Worm (Caenorhabditis elegans) whole organism, early embryonic: Measurements from ENCODE around the gene M04B2.7.
A peak's percentile ranks its signal among the peaks of the same experiment; 100 is the strongest.

Source experiments
- B0310.2 ChIP-seq: sonication (generic microtip); optimal IDR thresholded peaks from 2 replicates; lab custom pipeline; 2016; ENCODE audit warnings: mild to moderate bottlenecking, missing genetic modification characterization, missing compliant biosample characterization
- F13C5.2 ChIP-seq: sonication (generic microtip); optimal IDR thresholded peaks from 2 replicates; lab custom pipeline; 2017; ENCODE audit warnings: mild to moderate bottlenecking, missing genetic modification characterization, inconsistent platforms, missing compliant biosample characterization
- aly-1 ChIP-seq: sonication (generic microtip); optimal IDR thresholded peaks from 2 replicates; lab custom pipeline; 2016; ENCODE audit warnings: missing genetic modification characterization, missing compliant biosample characterization
- ama-1 ChIP-seq: fragments of 150-350 bp; optimal IDR thresholded peaks from 2 replicates; lab custom pipeline; 2014
- ceh-13 ChIP-seq: fragments of 200-800 bp; sonication (Bioruptor generic); optimal IDR thresholded peaks from 2 replicates; lab custom pipeline; 2018; ENCODE audit warnings: mild to moderate bottlenecking, missing genetic modification characterization, missing compliant biosample characterization
- ceh-36 ChIP-seq: sonication (generic microtip); optimal IDR thresholded peaks from 2 replicates; lab custom pipeline; 2016; ENCODE audit warnings: missing genetic modification characterization, inconsistent platforms, missing compliant biosample characterization
- ets-7 ChIP-seq: sonication (generic microtip); optimal IDR thresholded peaks from 2 replicates; lab custom pipeline; 2016; ENCODE audit warnings: missing genotype, missing genetic modification characterization, missing compliant biosample characterization
- flt-1 ChIP-seq: fragments of 200-800 bp; sonication (Bioruptor generic); IDR thresholded peaks from 2 replicates; pipeline ENCODE4 v1.3.6; 2022; ENCODE audit warnings: missing genetic modification characterization, missing compliant biosample characterization
- hmbx-1 ChIP-seq: sonication (generic microtip); optimal IDR thresholded peaks from 2 replicates; lab custom pipeline; 2016; ENCODE audit warnings: mild to moderate bottlenecking, missing genetic modification characterization, missing compliant biosample characterization
- hmg-4 ChIP-seq: fragments of 200-800 bp; sonication (Bioruptor generic); optimal IDR thresholded peaks from 2 replicates; lab custom pipeline; 2018; ENCODE audit warnings: mild to moderate bottlenecking, missing genetic modification characterization, missing compliant biosample characterization
- hnd-1 ChIP-seq: sonication (generic microtip); optimal IDR thresholded peaks from 2 replicates; lab custom pipeline; 2016; ENCODE audit warnings: missing genetic modification characterization, missing compliant biosample characterization
- pes-1 ChIP-seq: fragments of 200-800 bp; sonication (Bioruptor generic); IDR thresholded peaks from 2 replicates; pipeline ENCODE4 v1.3.6; 2022; ENCODE audit warnings: missing genetic modification reagents, missing genetic modification characterization, missing compliant biosample characterization
- scrt-1 ChIP-seq: fragments of 200-800 bp; sonication (Bioruptor generic); IDR thresholded peaks from 2 replicates; pipeline ENCODE4 v1.3.6; 2022; ENCODE audit warnings: missing genetic modification characterization, missing compliant biosample characterization
- sea-1 ChIP-seq: fragments of 200-800 bp; sonication (Bioruptor generic); conservative IDR thresholded peaks from 2 replicates; pipeline ENCODE4 v1.3.6; 2022; ENCODE audit warnings: missing genetic modification characterization, missing compliant biosample characterization
- tbx-11 ChIP-seq: fragments of 200-800 bp; sonication (Bioruptor generic); IDR thresholded peaks from 2 replicates; pipeline ENCODE4 v1.3.6; 2022; ENCODE audit warnings: missing genetic modification characterization, missing compliant biosample characterization
- tbx-37 ChIP-seq: fragments of 200-800 bp; sonication (Bioruptor generic); conservative IDR thresholded peaks from 2 replicates; pipeline ENCODE4 v1.3.6; 2022; ENCODE audit warnings: missing genetic modification reagents, missing genetic modification characterization, missing compliant biosample characterization
- tra-4 ChIP-seq: sonication (generic microtip); optimal IDR thresholded peaks from 2 replicates; lab custom pipeline; 2017; ENCODE audit warnings: missing genetic modification characterization, missing compliant biosample characterization

Gene M04B2.7

ce11 chrIV:11566146-11566545 is 17.6 kb upstream of the M04B2.7 start, which contains the start of gene sec-24.1:
Gene sec-24.1, minus strand, starts transcription at chrIV:11566194.
- TF ChIP-seq tbx-11 (no peak), pes-1 (GFP tag; lab: Robert Waterston, UW) (0 out of 2 replicates have a peak, but pooled peaks have one; percentile 44), hmbx-1 (no peak), F13C5.2 (tag; lab: Kevin White, UChicago) (peak; percentile 47)

ce11 chrIV:11565022-11565421 is 16.5 kb upstream of the M04B2.7 start:
- TF ChIP-seq flt-1 (GFP tag; lab: Robert Waterston, UW) (no peak), aly-1 (tag; lab: Kevin White, UChicago) (peak; percentile 33)

- TF ChIP-seq flt-1 (GFP tag; lab: Robert Waterston, UW) = no peak
- TF ChIP-seq ceh-36 (tag; lab: Kevin White, UChicago) = no peak
- TF ChIP-seq aly-1 (tag; lab: Kevin White, UChicago) = no peak
- TF ChIP-seq hmbx-1 = no peak
- no peak for TF ChIP-seq B0310.2 (tag; lab: Kevin White, UChicago)
- TF ChIP-seq hmg-4 = no peak
- no peak for TF ChIP-seq tbx-37 (GFP tag; lab: Robert Waterston, UW)
- TF ChIP-seq tbx-11 = no peak
- no peak for TF ChIP-seq hnd-1
- TF ChIP-seq ama-1 (lab: Kevin White, UChicago) = no peak
- TF ChIP-seq pes-1 (GFP tag; lab: Robert Waterston, UW) = no peak
- TF ChIP-seq ceh-13 (GFP tag; lab: Kevin White, UChicago) = no peak
Measured at ce11 chrIV:11563090-11563489, 14.5 kb upstream of the M04B2.7 start.

- TF ChIP-seq tra-4 = no peak
- no peak for TF ChIP-seq pes-1 (GFP tag; lab: Robert Waterston, UW)
- no peak for TF ChIP-seq ets-7 (tag; lab: Kevin White, UChicago)
- TF ChIP-seq tbx-11 = no peak
- TF ChIP-seq F13C5.2 (tag; lab: Kevin White, UChicago) = no peak
- TF ChIP-seq hmg-4 = no peak
- TF ChIP-seq aly-1 (tag; lab: Kevin White, UChicago) = no peak
Measured at ce11 chrIV:11561677-11562076, 13.1 kb upstream of the M04B2.7 start, which contains the start of gene F12F6.7. Gene F12F6.7, minus strand, starts transcription at chrIV:11561833.

- TF ChIP-seq ets-7 (tag; lab: Kevin White, UChicago) (no peak), F13C5.2 (tag; lab: Kevin White, UChicago) (no peak), pes-1 (GFP tag; lab: Robert Waterston, UW) (no peak), ama-1 (lab: Kevin White, UChicago) (no peak), sea-1 (no peak), hmg-4 (no peak), ceh-13 (GFP tag; lab: Kevin White, UChicago) (no peak), tbx-11 (no peak), flt-1 (GFP tag; lab: Robert Waterston, UW) (no peak), scrt-1 (GFP tag; lab: Robert Waterston, UW) (no peak), tbx-37 (GFP tag; lab: Robert Waterston, UW) (no peak)
Measured at ce11 chrIV:11551813-11552212, 3.2 kb upstream of the M04B2.7 start, which contains the start of gene col-128. Gene col-128, minus strand, starts transcription at chrIV:11551960.

- TF ChIP-seq ceh-13 (GFP tag; lab: Kevin White, UChicago) (peak; percentile 89), flt-1 (GFP tag; lab: Robert Waterston, UW) (peak; percentile 86), B0310.2 (tag; lab: Kevin White, UChicago) (peak; percentile 87), sea-1 (peak; percentile 86), tbx-37 (GFP tag; lab: Robert Waterston, UW) (peak; percentile 80), F13C5.2 (tag; lab: Kevin White, UChicago) (peak; percentile 89), hnd-1 (peak; percentile 79), tra-4 (peak; percentile 63), scrt-1 (GFP tag; lab: Robert Waterston, UW) (peak; percentile 94), hmg-4 (peak; percentile 92), ets-7 (tag; lab: Kevin White, UChicago) (peak; percentile 65), ama-1 (lab: Kevin White, UChicago) (no peak), hmbx-1 (peak; percentile 55), pes-1 (GFP tag; lab: Robert Waterston, UW) (peak; percentile 91), ceh-36 (tag; lab: Kevin White, UChicago) (no peak), tbx-11 (peak; percentile 87), aly-1 (tag; lab: Kevin White, UChicago) (peak; percentile 91)
Measured at ce11 chrIV:11549694-11550093, 1.1 kb upstream of the M04B2.7 start.

- TF ChIP-seq ceh-36 (tag; lab: Kevin White, UChicago) (no peak), pes-1 (GFP tag; lab: Robert Waterston, UW) (no peak), B0310.2 (tag; lab: Kevin White, UChicago) (no peak), tbx-37 (GFP tag; lab: Robert Waterston, UW) (no peak), tra-4 (no peak), aly-1 (tag; lab: Kevin White, UChicago) (no peak), ceh-13 (GFP tag; lab: Kevin White, UChicago) (no peak), F13C5.2 (tag; lab: Kevin White, UChicago) (no peak), tbx-11 (no peak), scrt-1 (GFP tag; lab: Robert Waterston, UW) (no peak), hmbx-1 (no peak), hnd-1 (no peak), ets-7 (tag; lab: Kevin White, UChicago) (no peak), flt-1 (GFP tag; lab: Robert Waterston, UW) (no peak), ama-1 (lab: Kevin White, UChicago) (no peak), hmg-4 (no peak), sea-1 (no peak)
Measured at ce11 chrIV:11527752-11528151, 20.8 kb downstream of the M04B2.7 start, which contains the start of gene M04B2.2. Gene M04B2.2, plus strand, starts transcription at chrIV:11528052.

ce11 chrIV:11526189-11526588 is 22.4 kb downstream of the M04B2.7 start:
- TF ChIP-seq ets-7 (tag; lab: Kevin White, UChicago) (no peak), ceh-13 (GFP tag; lab: Kevin White, UChicago) (no peak), flt-1 (GFP tag; lab: Robert Waterston, UW) (no peak), scrt-1 (GFP tag; lab: Robert Waterston, UW) (no peak), hnd-1 (no peak), hmbx-1 (no peak), tra-4 (no peak), aly-1 (tag; lab: Kevin White, UChicago) (no peak), pes-1 (GFP tag; lab: Robert Waterston, UW) (no peak), F13C5.2 (tag; lab: Kevin White, UChicago) (no peak), ceh-36 (tag; lab: Kevin White, UChicago) (no peak), tbx-37 (GFP tag; lab: Robert Waterston, UW) (no peak)
